Worm (Caenorhabditis elegans): ENCODE measurements around the gene F55G11.6.
A peak's percentile ranks its signal among the peaks of the same experiment; 100 is the strongest.

Gene F55G11.6

DNA sequence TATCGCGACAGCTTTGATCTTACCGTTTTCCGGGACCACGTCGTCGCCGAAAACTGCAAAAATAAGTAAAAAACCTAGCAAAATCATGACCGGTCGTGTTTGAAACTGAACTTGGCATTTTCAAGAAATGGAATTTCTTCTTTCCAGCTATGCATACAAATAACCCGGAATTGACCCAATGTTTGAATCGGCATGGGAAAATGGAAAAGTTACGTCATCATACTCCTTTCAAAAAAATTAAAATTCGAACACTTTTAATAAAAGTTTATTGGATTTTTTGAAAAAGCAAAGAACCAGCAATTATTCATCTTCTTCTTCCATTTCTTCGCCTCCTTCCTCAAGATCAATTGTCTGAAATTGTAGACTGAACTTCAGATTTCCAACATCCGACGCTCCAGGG, 36.5 kb downstream of the F55G11.6 start, which contains the start of gene K10D11.4:
K10D11.4 (minus strand) TSS at position 101 of the 400 bp plus-strand sequence.
- no peak for TF ChIP-seq ztf-29 (GFP tag; IDR thresholded peaks at IDR 0.05)
- no peak for TF ChIP-seq med-1 (GFP tag; optimal IDR thresholded peaks at IDR 0.05; ENCODE audit: insufficient read depth)
- TF ChIP-seq cog-1 (tag; optimal IDR thresholded peaks at IDR 0.05) = no peak
- no peak for TF ChIP-seq T22C8.4 (GFP tag; IDR thresholded peaks at IDR 0.05)
- no peak for TF ChIP-seq flt-1 (GFP tag; IDR thresholded peaks at IDR 0.05)
- no peak for TF ChIP-seq klf-2 (GFP tag; conservative IDR thresholded peaks at IDR 0.05)
- TF ChIP-seq tab-1 (GFP tag; IDR thresholded peaks at IDR 0.05) = no peak

DNA sequence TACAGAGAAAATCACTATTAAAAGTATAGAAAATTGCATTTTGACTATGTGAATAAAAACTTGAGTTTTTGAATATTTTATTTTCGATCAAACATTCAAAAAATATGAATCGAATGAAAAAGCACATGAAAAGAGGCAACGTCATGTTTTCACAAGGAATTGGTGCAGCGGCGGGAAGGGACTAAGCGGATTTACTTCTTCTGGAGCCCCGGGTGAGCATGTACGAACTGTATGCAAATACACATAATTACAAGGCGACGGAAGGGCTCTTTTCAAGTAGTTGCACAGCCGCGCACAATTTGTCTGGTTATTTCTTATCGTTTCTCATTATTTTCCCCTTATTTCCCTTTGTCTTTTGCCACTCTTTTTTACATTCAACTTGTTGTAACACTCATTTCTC, 38.1 kb downstream of the F55G11.6 start, which contains the start of gene K10D11.7:
K10D11.7 (minus strand) TSS at position 101 of the 400 bp plus-strand sequence.
- TF ChIP-seq ref-1 (GFP tag; conservative IDR thresholded peaks at IDR 0.05) (no peak), ztf-23 (GFP tag; IDR thresholded peaks at IDR 0.05) (no peak), tab-1 (GFP tag; IDR thresholded peaks at IDR 0.05) (no peak), klf-2 (GFP tag; conservative IDR thresholded peaks at IDR 0.05) (no peak), T22C8.4 (GFP tag; IDR thresholded peaks at IDR 0.05) (no peak), med-1 (GFP tag; optimal IDR thresholded peaks at IDR 0.05; ENCODE audit: insufficient read depth) (no peak), flt-1 (GFP tag; IDR thresholded peaks at IDR 0.05) (no peak), cog-1 (tag; optimal IDR thresholded peaks at IDR 0.05) (no peak), ztf-29 (GFP tag; IDR thresholded peaks at IDR 0.05) (no peak)

DNA sequence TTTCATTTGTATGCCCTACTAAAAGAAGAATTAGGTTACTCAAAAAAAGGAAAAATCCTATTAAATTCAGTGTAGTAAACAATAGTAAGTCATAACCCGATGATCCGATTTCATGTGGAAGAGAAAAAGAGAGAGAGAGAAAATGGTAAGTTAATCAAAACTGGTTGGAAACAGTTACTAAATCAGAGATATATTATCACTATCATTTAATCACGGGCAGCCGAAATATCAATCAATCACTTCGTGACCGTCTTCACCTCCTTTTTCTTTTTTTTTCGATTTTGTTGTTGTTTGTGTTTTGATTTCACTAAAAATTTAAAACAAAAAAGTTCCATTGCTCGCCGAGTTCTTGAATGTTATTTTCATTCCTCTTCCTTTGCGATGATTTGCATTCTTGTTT, 39.7 kb downstream of the F55G11.6 start:
- TF ChIP-seq ztf-23 (GFP tag; IDR thresholded peaks at IDR 0.05) (no peak), cog-1 (tag; optimal IDR thresholded peaks at IDR 0.05) (no peak), T22C8.4 (GFP tag; IDR thresholded peaks at IDR 0.05) (no peak), klf-2 (GFP tag; conservative IDR thresholded peaks at IDR 0.05) (no peak), med-1 (GFP tag; optimal IDR thresholded peaks at IDR 0.05; ENCODE audit: insufficient read depth) (no peak), tab-1 (GFP tag; IDR thresholded peaks at IDR 0.05) (no peak), ztf-29 (GFP tag; IDR thresholded peaks at IDR 0.05) (no peak), flt-1 (GFP tag; IDR thresholded peaks at IDR 0.05) (no peak), ref-1 (GFP tag; conservative IDR thresholded peaks at IDR 0.05) (no peak)

DNA sequence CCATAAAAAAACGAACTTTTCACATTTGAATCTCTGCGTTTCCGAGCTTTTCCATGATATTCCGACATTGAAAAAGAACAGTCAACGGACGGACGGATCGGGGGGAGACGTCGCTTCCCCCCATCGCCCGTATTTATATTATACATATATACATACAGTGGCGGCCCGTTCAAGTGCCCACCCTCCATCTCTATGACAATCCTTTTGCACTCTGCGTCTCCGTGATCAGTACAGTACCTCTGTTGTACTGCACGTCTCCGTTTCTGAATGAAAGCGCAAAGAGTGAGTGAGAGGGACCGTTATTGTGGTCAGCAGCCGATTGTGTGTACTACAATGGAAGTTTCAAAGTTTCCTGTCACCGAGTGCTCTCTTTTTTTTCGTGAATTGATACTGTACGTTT, 41.3 kb downstream of the F55G11.6 start:
- 0 out of 2 replicates have a peak, but pooled peaks have one; percentile 40 for TF ChIP-seq flt-1 (GFP tag; IDR thresholded peaks at IDR 0.05)
- no peak for TF ChIP-seq ref-1 (GFP tag; conservative IDR thresholded peaks at IDR 0.05)
- no peak for TF ChIP-seq cog-1 (tag; optimal IDR thresholded peaks at IDR 0.05)
- TF ChIP-seq T22C8.4 (GFP tag; IDR thresholded peaks at IDR 0.05) = no peak

DNA sequence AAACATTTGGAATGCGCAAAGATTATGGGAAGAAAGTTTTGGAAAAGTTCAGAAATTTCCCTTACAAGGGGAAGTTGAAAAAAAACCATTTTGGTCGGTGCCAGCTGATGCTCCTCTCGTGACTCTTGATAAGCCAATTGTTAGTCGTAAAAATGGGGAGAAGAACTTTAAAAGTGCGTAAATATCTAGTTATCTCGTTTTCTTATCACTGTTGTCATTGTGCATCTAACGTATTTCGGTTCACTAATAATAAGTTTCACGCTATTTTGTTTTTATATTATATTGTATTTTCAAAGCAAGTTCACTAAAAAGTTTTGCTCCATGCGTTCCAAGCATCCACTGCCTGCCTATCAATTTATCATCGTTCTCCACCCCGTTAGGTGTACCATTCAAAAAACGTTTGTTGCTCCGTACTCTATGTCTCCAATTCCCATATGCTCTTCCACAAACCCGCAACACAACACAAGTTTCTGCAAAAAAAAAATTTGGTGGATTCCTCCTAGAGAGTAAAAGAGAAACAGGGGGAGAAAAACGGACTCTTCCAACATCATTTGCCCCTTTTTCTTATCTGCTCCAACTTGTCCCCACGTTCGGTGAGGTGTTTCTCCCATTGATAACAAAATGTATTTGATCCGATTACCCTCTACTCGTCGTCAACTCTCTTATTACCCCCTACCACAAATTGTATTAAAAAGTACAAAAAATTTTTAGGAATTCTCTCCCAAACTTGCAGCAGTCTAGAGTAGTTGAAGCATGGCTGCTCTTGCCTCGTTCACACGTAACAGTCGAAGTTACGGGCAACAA, 50.8 kb downstream of the F55G11.6 start, which contains the start of gene mbk-2:
mbk-2 (plus strand) TSS at position 754 of the 804 bp plus-strand sequence.
- TF ChIP-seq med-1 (GFP tag; optimal IDR thresholded peaks at IDR 0.05; ENCODE audit: insufficient read depth) = no peak
- TF ChIP-seq flt-1 (GFP tag; IDR thresholded peaks at IDR 0.05) = no peak
- no peak for TF ChIP-seq tab-1 (GFP tag; IDR thresholded peaks at IDR 0.05)
